Fruit fly (Drosophila melanogaster): ENCODE data around the gene RpS5a.
A peak's percentile ranks its signal among the peaks of the same experiment; 100 is the strongest.

Gene RpS5a

dm6 chrX:17121600-17121999 lies 26.5 kb downstream of the RpS5a start:
- TF ChIP-seq CG2678 (tag; optimal IDR thresholded peaks at IDR 0.05) (peak; percentile 47), cas (GFP tag; IDR thresholded peaks at IDR 0.05) (no peak), sr (GFP tag; IDR thresholded peaks at IDR 0.05) (no peak), fd96Cb (tag; optimal IDR thresholded peaks at IDR 0.05) (peak; percentile 35), chn (GFP tag; optimal IDR thresholded peaks at IDR 0.05) (no peak), Adf1 (GFP tag; IDR thresholded peaks at IDR 0.05) (no peak), CG10959 (GFP tag; IDR thresholded peaks at IDR 0.05) (no peak), CG32532 (GFP tag; IDR thresholded peaks at IDR 0.05) (no peak), CG1792 (GFP tag; optimal IDR thresholded peaks at IDR 0.05) (no peak), tio (GFP tag; optimal IDR thresholded peaks at IDR 0.05) (peak; percentile 16), CG12391 (tag; optimal IDR thresholded peaks at IDR 0.05) (peak; percentile 40), CG6813 (GFP tag; optimal IDR thresholded peaks at IDR 0.05) (no peak), Fer3 (tag; optimal IDR thresholded peaks at IDR 0.05) (no peak), CG15269 (tag; optimal IDR thresholded peaks at IDR 0.05) (peak; percentile 51), D19A (tag; optimal IDR thresholded peaks at IDR 0.05) (peak; percentile 3), trh (GFP tag; optimal IDR thresholded peaks at IDR 0.05) (no peak), dmrt99B (tag; optimal IDR thresholded peaks at IDR 0.05) (peak; percentile 45), CG9727 (GFP tag; optimal IDR thresholded peaks at IDR 0.05) (peak; percentile 28), CG8359 (GFP tag; optimal IDR thresholded peaks at IDR 0.05; ENCODE audit: borderline replicate concordance) (no peak), Sry-β (GFP tag; optimal IDR thresholded peaks at IDR 0.05) (no peak), vfl (GFP tag; optimal IDR thresholded peaks at IDR 0.05) (no peak), zf30C (GFP tag; optimal IDR thresholded peaks at IDR 0.05) (peak; percentile 8), CG8478 (optimal IDR thresholded peaks at IDR 0.05) (no peak), Vsx1 (GFP tag; optimal IDR thresholded peaks at IDR 0.05) (no peak), CG13287 (GFP tag; IDR thresholded peaks at IDR 0.05; ENCODE audit: partially characterized antibody) (no peak), Ets97D (GFP tag; optimal IDR thresholded peaks at IDR 0.05) (no peak), CG2120 (GFP tag; optimal IDR thresholded peaks at IDR 0.05) (no peak), sisA (GFP tag; IDR thresholded peaks at IDR 0.05) (0 out of 2 replicates have a peak, but pooled peaks have one; percentile 10), Gug (GFP tag; IDR thresholded peaks at IDR 0.05) (no peak), CG17359 (tag; optimal IDR thresholded peaks at IDR 0.05) (peak; percentile 2), Dbx (GFP tag; IDR thresholded peaks at IDR 0.05) (no peak), pan (optimal IDR thresholded peaks at IDR 0.05) (no peak), pan (GFP tag; optimal IDR thresholded peaks at IDR 0.05 in 1 of 2, IDR thresholded peaks at IDR 0.05 in 1 of 2) (no peak), gcm (GFP tag; optimal IDR thresholded peaks at IDR 0.05) (peak; percentile 37), Spps (tag; optimal IDR thresholded peaks at IDR 0.05) (no peak), bbx (GFP tag; IDR thresholded peaks at IDR 0.05; ENCODE audit: partially characterized antibody) (no peak), TFAM (GFP tag; optimal IDR thresholded peaks at IDR 0.05) (no peak), lola (GFP tag; optimal IDR thresholded peaks at IDR 0.05) (peak in 1 of 3 experiments; percentile 47), CG4854 (GFP tag; optimal IDR thresholded peaks at IDR 0.05) (no peak), hb (GFP tag; IDR thresholded peaks at IDR 0.05; ENCODE audit: partially characterized antibody) (no peak), twi (tag; optimal IDR thresholded peaks at IDR 0.05) (peak; percentile 0), Stat92E (GFP tag; optimal IDR thresholded peaks at IDR 0.05) (no peak), CG2129 (GFP tag; IDR thresholded peaks at IDR 0.05; ENCODE audit: partially characterized antibody) (no peak), Hr51 (GFP tag; optimal IDR thresholded peaks at IDR 0.05) (peak in 1 of 2 experiments; percentile 54), sens (GFP tag) (peak; percentile 47), mld (GFP tag; IDR thresholded peaks at IDR 0.05; ENCODE audit: partially characterized antibody) (no peak), CG4820 (GFP tag; optimal IDR thresholded peaks at IDR 0.05) (no peak), CG18599 (GFP tag; optimal IDR thresholded peaks at IDR 0.05) (peak; percentile 44), ab (GFP tag; optimal IDR thresholded peaks at IDR 0.05) (no peak), CG8388 (GFP tag; optimal IDR thresholded peaks at IDR 0.05) (peak; percentile 19)

Data from whole organism, embryonic.